Fruit fly (Drosophila melanogaster) whole organism: ENCODE measurements around the gene CG42296.

ENCODE experiments used
- CG8478 ChIP-seq: fragments of >200 bp; optimal IDR thresholded peaks from 2 replicates; lab custom pipeline; 2018; ENCODE audit warnings: inconsistent platforms
- Dll ChIP-seq: fragments of >200 bp; optimal IDR thresholded peaks from 2 replicates; lab custom pipeline; 2017
- EcR ChIP-seq, 2 experiments: fragments of >200 bp; optimal IDR thresholded peaks; 2 replicates each; lab custom pipeline; 2017; ENCODE audit warnings: missing biosample characterization in 2 of 2, missing genetic modification characterization in 2 of 2, missing genetic modification reagents in 2 of 2
- pan ChIP-seq: fragments of >200 bp; optimal IDR thresholded peaks from 2 replicates; lab custom pipeline; 2017
- psq ChIP-seq: fragments of >200 bp; optimal IDR thresholded peaks from 2 replicates; lab custom pipeline; 2017
- usp ChIP-seq: fragments of >200 bp; optimal IDR thresholded peaks from 2 replicates; lab custom pipeline; 2017; ENCODE audit warnings: missing biosample characterization, missing genetic modification characterization, mixed read lengths

CG42296 gene

DNA sequence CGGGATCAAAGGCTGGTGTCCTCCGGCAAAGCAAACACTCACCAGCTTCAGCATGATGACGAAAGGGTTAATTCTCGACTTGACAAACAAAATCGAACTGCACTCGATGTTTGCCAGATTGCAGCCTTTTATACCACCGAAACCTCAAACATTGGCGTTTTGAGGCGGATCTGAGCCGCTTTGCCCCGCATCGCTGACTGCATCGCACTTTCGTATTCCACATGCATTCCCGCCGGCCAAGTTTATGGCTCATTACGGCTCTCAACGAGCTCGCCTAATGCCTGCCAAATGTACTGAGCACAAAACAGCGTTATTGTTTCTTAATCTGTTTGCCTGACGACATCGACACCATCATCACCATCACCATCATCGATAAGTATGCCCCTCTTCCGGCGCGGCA lies 28.7 kb downstream of the CG42296 start, which contains the start of gene CG15353:
Gene CG15353 (minus strand): TSS at position 101 of the 400 bp plus-strand sequence.
- TF ChIP-seq EcR (GFP tag; optimal IDR thresholded peaks at IDR 0.05; lab: Kevin White, UChicago) = no peak
- TF ChIP-seq CG8478 (lab: Kevin White, UChicago) = no peak
- no peak for TF ChIP-seq pan (lab: Kevin White, UChicago)
- no peak for TF ChIP-seq psq (lab: Kevin White, UChicago)
- no peak for TF ChIP-seq usp (GFP tag; lab: Kevin White, UChicago)
- no peak for TF ChIP-seq Dll

DNA sequence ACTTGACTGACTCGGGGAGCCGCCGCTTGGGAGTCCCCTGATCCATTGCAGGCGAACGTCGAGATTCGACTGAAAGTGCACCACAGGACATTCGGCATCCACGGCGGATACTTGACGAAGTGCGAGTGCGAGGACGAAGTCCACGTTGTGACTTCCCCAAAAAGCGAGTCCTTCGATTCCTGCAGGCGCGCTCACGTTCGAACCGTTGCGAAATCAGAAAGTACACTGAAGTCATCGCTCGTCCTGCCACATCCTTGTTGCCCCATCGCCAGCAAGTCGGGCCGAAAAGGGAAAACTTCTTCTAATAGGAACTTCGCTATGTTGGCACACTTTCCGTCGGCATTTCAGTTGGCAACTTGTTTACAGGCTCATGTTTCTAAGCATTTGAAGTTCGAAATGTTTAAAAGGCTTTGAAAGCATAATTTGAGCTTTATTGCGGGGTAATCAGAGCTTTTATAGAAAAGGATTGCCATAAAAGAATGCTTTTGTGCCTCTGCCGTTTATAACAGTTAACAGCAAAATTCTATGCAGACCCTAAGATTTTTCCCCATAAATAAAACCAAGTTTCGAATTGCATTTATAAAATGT lies 29.7 kb downstream of the CG42296 start, which contains the start of gene CG33543:
Gene CG33543 (minus strand): TSS at position 232 of the 588 bp plus-strand sequence.
- no peak for TF ChIP-seq pan (lab: Kevin White, UChicago)
- TF ChIP-seq Dll = no peak
- TF ChIP-seq EcR (GFP tag; optimal IDR thresholded peaks at IDR 0.05; lab: Kevin White, UChicago) = no peak
- no peak for TF ChIP-seq CG8478 (lab: Kevin White, UChicago)
- no peak for TF ChIP-seq usp (GFP tag; lab: Kevin White, UChicago)
- TF ChIP-seq psq (lab: Kevin White, UChicago) = no peak

DNA sequence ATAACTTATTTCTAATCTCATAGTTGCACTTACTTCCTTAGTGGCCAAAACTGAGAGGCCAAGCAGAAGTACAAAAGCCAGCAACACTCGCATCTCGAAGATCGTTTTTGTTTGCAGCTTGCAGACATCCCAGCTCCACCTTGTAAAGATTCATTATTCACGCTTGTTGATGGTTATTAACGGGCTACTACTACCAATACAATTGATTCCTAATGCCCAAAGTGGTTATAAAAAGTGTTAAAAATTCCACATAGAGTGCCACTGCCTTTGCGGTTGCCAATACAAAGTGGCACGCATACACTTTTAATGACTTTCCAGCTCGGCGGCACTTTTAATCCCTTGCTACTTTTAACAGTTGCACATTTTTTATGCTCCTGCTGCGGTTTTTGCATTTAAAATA lies 43.8 kb downstream of the CG42296 start, which contains the start of gene Obp22a:
Gene Obp22a (minus strand): TSS at position 101 of the 400 bp plus-strand sequence.
- TF ChIP-seq pan (lab: Kevin White, UChicago) (no peak), Dll (no peak), CG8478 (lab: Kevin White, UChicago) (no peak), usp (GFP tag; lab: Kevin White, UChicago) (no peak), psq (lab: Kevin White, UChicago) (no peak), EcR (GFP tag; optimal IDR thresholded peaks at IDR 0.05; lab: Kevin White, UChicago) (no peak)

DNA sequence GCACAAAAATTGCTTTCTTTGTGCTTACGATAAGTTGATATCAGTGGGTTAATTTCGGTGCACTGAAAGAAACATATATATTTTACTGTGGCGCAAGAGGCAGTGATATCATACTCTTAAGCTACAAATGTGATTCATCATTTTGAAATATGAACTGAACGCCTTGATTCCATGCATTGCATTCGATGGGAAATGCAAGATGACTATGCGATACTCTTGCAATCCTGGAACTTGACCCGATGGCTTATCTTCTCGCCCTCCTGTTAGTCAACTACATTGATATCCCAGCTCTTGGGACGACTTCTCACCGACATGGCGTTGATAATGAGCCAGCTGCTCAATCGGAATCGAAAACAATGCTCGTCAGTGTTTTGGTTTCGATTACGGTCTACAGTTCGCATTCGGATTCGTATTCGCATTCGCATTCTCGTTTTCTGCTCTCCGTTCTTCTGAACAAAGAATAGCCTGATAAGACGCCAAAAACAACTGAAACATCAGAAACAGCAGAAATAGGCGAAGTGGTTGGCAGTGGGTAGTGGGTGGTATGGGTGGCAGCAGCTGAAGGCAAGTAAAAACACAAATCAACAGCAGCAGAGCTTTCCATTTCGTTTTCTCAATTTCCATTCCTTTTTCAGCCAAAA lies 46.4 kb downstream of the CG42296 start:
- no peak for TF ChIP-seq psq (lab: Kevin White, UChicago)
- no peak for TF ChIP-seq Dll
- TF ChIP-seq usp (GFP tag; lab: Kevin White, UChicago) = no peak
- TF ChIP-seq EcR (GFP tag; optimal IDR thresholded peaks at IDR 0.05; lab: Kevin White, UChicago) = no peak
- TF ChIP-seq CG8478 (lab: Kevin White, UChicago) = no peak
- no peak for TF ChIP-seq pan (lab: Kevin White, UChicago)

DNA sequence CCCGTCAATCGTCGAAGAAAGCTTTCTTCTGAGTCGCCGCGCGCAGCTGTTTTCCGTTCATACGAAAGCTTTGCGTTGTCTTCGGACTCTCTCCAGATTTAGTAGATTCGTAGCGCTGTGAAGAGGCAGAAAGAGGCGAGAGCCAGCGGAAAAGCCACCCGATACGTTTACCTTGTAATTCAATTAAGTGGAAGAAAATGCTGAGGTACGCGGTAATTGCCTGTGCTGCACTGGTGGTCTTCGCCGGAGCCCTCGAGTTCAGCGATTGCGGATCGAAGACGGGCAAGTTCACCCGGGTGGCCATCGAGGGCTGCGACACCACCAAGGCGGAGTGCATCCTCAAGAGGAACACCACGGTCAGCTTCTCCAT lies 47.7 kb downstream of the CG42296 start, which contains the start of gene Npc2a:
Gene Npc2a (plus strand): TSS at position 99 of the 370 bp plus-strand sequence.
- no peak for TF ChIP-seq Dll
- TF ChIP-seq EcR (GFP tag; optimal IDR thresholded peaks at IDR 0.05; lab: Kevin White, UChicago) = no peak
- no peak for TF ChIP-seq psq (lab: Kevin White, UChicago)
- TF ChIP-seq pan (lab: Kevin White, UChicago) = no peak
- no peak for TF ChIP-seq CG8478 (lab: Kevin White, UChicago)

DNA sequence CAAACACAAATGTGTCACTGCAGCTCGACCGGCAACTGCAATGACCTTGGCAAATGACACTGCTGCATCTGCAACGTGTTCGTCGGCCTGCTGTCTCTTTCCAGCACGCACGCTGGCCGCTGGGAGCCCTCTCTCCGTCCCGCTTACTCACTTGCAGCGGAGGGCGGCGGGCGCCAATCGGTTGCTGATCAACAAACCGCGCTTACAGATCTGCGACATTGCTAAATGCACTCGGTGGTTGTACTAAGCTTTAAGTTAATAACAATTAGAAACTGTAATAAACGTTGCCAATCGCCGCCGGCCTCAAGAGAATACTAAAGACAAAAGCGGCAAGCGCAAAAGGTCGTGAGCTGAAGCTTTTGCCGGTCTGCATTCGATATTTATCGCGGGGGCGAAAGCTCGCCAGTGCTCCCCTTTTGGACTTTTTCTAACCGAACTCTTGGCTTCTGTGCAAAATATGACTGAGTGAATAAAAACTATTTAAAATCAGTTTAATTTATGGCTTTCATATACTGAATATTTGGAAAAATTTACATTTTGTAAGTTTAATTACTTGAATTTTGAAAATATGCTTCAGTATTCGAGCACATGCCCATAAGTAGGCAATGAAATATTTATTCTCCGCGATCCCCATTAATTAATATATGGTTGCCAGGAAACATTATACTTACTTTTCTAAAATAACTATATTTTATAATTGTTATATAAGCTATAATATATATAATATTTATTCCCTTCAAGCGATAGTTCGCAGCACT lies 48.2 kb downstream of the CG42296 start, which contains the start of gene Got2:
Gene Got2 (minus strand): TSS at position 325 of the 758 bp plus-strand sequence.
- TF ChIP-seq psq (lab: Kevin White, UChicago) = no peak
- TF ChIP-seq CG8478 (lab: Kevin White, UChicago) = peak; percentile 32

DNA sequence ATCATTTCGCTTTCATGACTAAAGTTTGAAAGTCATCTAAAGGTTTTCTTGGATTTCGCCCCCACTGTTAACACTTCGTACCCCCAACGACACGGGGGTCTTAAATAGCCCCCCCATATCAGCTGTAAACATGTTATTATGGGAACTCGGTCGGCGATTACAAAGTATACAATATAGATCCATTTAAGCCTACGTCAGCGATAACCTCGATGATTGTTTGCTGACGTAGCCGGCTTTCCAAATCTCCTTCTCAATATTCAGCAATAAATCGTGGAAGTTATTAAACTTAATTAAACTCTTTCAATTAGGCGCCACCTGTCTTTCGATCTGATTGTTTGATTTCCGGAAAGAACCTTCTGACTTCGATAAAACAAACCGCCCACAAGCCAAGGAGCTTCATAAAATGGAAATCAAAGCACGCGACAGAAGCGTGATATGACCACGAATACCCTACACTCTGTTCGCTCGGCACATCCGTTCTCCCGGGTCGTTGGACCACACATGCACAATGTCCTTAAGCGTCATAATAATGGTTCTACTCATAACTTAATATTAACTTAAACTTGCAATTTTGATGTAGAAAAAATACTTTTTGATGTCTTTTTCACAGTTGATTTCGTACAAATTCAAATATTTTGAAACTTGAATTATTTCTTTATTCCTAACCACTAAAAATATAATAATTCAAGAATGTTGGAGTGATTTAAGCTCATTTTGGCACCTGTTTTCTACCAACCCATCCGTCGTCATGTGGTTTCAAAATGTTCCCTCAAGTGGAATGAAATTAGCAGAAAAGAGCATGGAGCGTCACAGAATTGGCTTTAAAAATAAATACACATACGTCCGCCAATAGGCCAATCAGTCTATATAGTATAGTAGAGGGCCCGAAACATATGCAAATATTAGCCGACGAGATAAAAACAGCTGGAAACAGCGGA lies 49.2 kb downstream of the CG42296 start:
- TF ChIP-seq Dll (no peak), psq (lab: Kevin White, UChicago) (no peak), EcR (GFP tag; optimal IDR thresholded peaks at IDR 0.05; lab: Kevin White, UChicago) (no peak), pan (lab: Kevin White, UChicago) (no peak), CG8478 (lab: Kevin White, UChicago) (no peak)
